Worm (Caenorhabditis elegans) whole organism, L3 larva: ENCODE results near the gene F30B5.11.

Experiments
- ZK546.5 ChIP-seq: sonication (generic microtip); optimal IDR thresholded peaks from 2 replicates; lab custom pipeline; 2017; ENCODE audit warnings: missing biosample characterization, missing genetic modification characterization
- egl-27 ChIP-seq: sonication (generic microtip); optimal IDR thresholded peaks from 4 replicates; lab custom pipeline; 2017; ENCODE audit warnings: missing biosample characterization, missing genetic modification reagents, missing genetic modification characterization
- elt-2 ChIP-seq: sonication (generic microtip); optimal IDR thresholded peaks from 2 replicates; lab custom pipeline; 2016; ENCODE audit warnings: missing genetic modification reagents, mild to moderate bottlenecking, missing genetic modification characterization, missing compliant biosample characterization
- nhr-12 ChIP-seq: fragments of 150-350 bp; optimal IDR thresholded peaks from 2 replicates; lab custom pipeline; 2014; ENCODE audit warnings: missing biosample characterization, missing genetic modification characterization
- nhr-76 ChIP-seq: fragments of 150-350 bp; sonication (generic microtip); optimal IDR thresholded peaks from 5 replicates; lab custom pipeline; 2014; ENCODE audit warnings: missing biosample characterization, missing genetic modification characterization
- nhr-77 ChIP-seq: fragments of 150-350 bp; optimal IDR thresholded peaks from 2 replicates; lab custom pipeline; 2014; ENCODE audit warnings: missing biosample characterization, missing genetic modification characterization
- snpc-4 ChIP-seq: fragments of 150-350 bp; optimal IDR thresholded peaks from 2 replicates; lab custom pipeline; 2014; ENCODE audit warnings: missing biosample characterization, missing genetic modification characterization
- ztf-11 ChIP-seq: fragments of 150-350 bp; optimal IDR thresholded peaks from 2 replicates; lab custom pipeline; 2014; ENCODE audit warnings: missing biosample characterization, missing genetic modification characterization

- TF ChIP-seq ztf-11 (tag; lab: Kevin White, UChicago) (no peak), nhr-12 (no peak), elt-2 (tag; lab: Kevin White, UChicago) (no peak), nhr-76 (tag; lab: Kevin White, UChicago) (no peak), egl-27 (no peak), nhr-77 (no peak), snpc-4 (tag; lab: Kevin White, UChicago) (no peak), ZK546.5 (tag; lab: Kevin White, UChicago) (no peak)
Measured at ce11 chrIV:4235315-4236024, 15.6 kb upstream of the F30B5.11 start, which contains the start of the genes zipt-2.2 and dpy-13.
